Fruit fly (Drosophila melanogaster) whole organism, wandering third instar larva: Measurements from ENCODE around the gene CG31251.

Experiments used
- Hnf4 ChIP-seq: fragments of 200-800 bp; sonication (Bioruptor generic); optimal IDR thresholded peaks from 2 replicates; lab custom pipeline; 2016; ENCODE audit warnings: missing biosample characterization, mild to moderate bottlenecking, missing genetic modification characterization
- usp ChIP-seq: fragments of >200 bp; optimal IDR thresholded peaks from 2 replicates; lab custom pipeline; 2017; ENCODE audit warnings: missing biosample characterization, missing genetic modification characterization

DNA sequence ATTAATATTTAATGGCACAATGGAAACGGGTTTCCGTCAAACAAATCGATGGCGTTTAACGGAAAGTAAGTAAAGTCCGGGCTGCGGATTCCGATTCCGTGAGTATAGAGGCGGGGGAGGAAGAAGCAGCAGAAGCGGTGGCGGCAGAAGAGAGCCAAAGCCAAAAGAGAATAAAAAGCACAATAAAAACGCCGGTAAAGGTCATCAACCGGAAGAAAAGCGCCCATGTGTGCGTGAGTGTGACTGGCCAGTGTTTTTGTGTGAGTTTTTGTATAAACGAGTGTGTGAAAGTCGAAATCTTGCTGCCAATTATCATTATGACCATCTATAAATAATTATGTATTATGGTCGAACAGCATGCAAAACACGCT is 4.5 kb downstream of the CG31251 start:
- TF ChIP-seq Hnf4 (GFP tag; lab: Kevin White, UChicago): no peak
- TF ChIP-seq usp (GFP tag; lab: Kevin White, UChicago): no peak
